ENCODE assay signal across 1 fruit fly cellular context in genomic region chrX:14612302-14612701, dm6.
TF ChIP-seq lines count a peak whose summit lies in the region.

No protein-coding gene starts in this region.

TF ChIP-seq in whole organism, embryonic, 481 proteins besides CTCF, POLR2A, EP300 and RAD21 (continued from another document and continues in another):
- peak in 1 of 3 experiments; percentile 79 for TF ChIP-seq lola (GFP tag; optimal IDR thresholded peaks at IDR 0.05; lab: Kevin White, UChicago)
- TF ChIP-seq psq (GFP tag; optimal IDR thresholded peaks at IDR 0.05; lab: Kevin White, UChicago): no peak
- TF ChIP-seq Max (GFP tag; optimal IDR thresholded peaks at IDR 0.05; lab: Kevin White, UChicago): peak; percentile 34
- no peak for TF ChIP-seq CG17912 (GFP tag; optimal IDR thresholded peaks at IDR 0.05; lab: Kevin White, UChicago)
- TF ChIP-seq sens-2 (GFP tag; IDR thresholded peaks at IDR 0.05; lab: Robert Waterston, UW): peak; percentile 77
- no peak for TF ChIP-seq ash1 (GFP tag; optimal IDR thresholded peaks at IDR 0.05; lab: Kevin White, UChicago)
- no peak for TF ChIP-seq HLHmδ (GFP tag; optimal IDR thresholded peaks at IDR 0.05; lab: Kevin White, UChicago)
- TF ChIP-seq gcm2 (GFP tag; optimal IDR thresholded peaks at IDR 0.05; lab: Kevin White, UChicago): no peak
- peak; percentile 57 for TF ChIP-seq BtbVII (GFP tag; optimal IDR thresholded peaks at IDR 0.05; lab: Kevin White, UChicago)
- TF ChIP-seq CG10959 (GFP tag; IDR thresholded peaks at IDR 0.05; lab: Robert Waterston, UW): peak; percentile 79
- TF ChIP-seq CG17361 (GFP tag; IDR thresholded peaks at IDR 0.05; lab: Robert Waterston, UW): peak; percentile 89
- TF ChIP-seq zfh1 (GFP tag; IDR thresholded peaks at IDR 0.05; lab: Robert Waterston, UW): peak; percentile 88
- peak; percentile 72; the same call in 2 of the 3 replicates for TF ChIP-seq CG11456 (GFP tag; IDR thresholded peaks at IDR 0.05; lab: Robert Waterston, UW)
- peak; percentile 83 for TF ChIP-seq dysf (GFP tag; IDR thresholded peaks at IDR 0.05; lab: Robert Waterston, UW)
- TF ChIP-seq abd-A (tag; optimal IDR thresholded peaks at IDR 0.05; lab: Kevin White, UChicago): no peak
- no peak for TF ChIP-seq sc (optimal IDR thresholded peaks at IDR 0.05; lab: Kevin White, UChicago)
- TF ChIP-seq sc (GFP tag; optimal IDR thresholded peaks at IDR 0.05; lab: Kevin White, UChicago): peak; percentile 71
- no peak for TF ChIP-seq zen2 (GFP tag; IDR thresholded peaks at IDR 0.05; lab: Robert Waterston, UW; ENCODE audit: partially characterized antibody)
- peak; percentile 0 for TF ChIP-seq CG8290 (GFP tag; optimal IDR thresholded peaks at IDR 0.05; lab: Kevin White, UChicago)
- no peak for TF ChIP-seq CG8290 (tag; optimal IDR thresholded peaks at IDR 0.05; lab: Kevin White, UChicago)
- TF ChIP-seq unpg (GFP tag; optimal IDR thresholded peaks at IDR 0.05; lab: Kevin White, UChicago): peak; percentile 87
- no peak for TF ChIP-seq CG33213 (GFP tag; optimal IDR thresholded peaks at IDR 0.05; lab: Kevin White, UChicago)
- TF ChIP-seq Six4 (GFP tag; optimal IDR thresholded peaks at IDR 0.05; lab: Kevin White, UChicago): peak; percentile 69
- peak; percentile 72 for TF ChIP-seq Abd-B (GFP tag; optimal IDR thresholded peaks at IDR 0.05; lab: Kevin White, UChicago)
- no peak for TF ChIP-seq bbx (GFP tag; IDR thresholded peaks at IDR 0.05; lab: Robert Waterston, UW; ENCODE audit: partially characterized antibody)
- no peak for TF ChIP-seq CG1792 (GFP tag; optimal IDR thresholded peaks at IDR 0.05; lab: Kevin White, UChicago)
- peak; percentile 81 for TF ChIP-seq PHDP (tag; optimal IDR thresholded peaks at IDR 0.05; lab: Kevin White, UChicago)
- TF ChIP-seq Asciz (GFP tag; optimal IDR thresholded peaks at IDR 0.05; lab: Kevin White, UChicago): peak; percentile 81
- TF ChIP-seq ara (GFP tag; IDR thresholded peaks at IDR 0.05; lab: Robert Waterston, UW): peak; percentile 93
- TF ChIP-seq CG6813 (GFP tag; optimal IDR thresholded peaks at IDR 0.05; lab: Kevin White, UChicago): peak; percentile 81
- TF ChIP-seq CG15514 (GFP tag; optimal IDR thresholded peaks at IDR 0.05; lab: Kevin White, UChicago): peak; percentile 21
- TF ChIP-seq CG4707 (GFP tag; optimal IDR thresholded peaks at IDR 0.05; lab: Kevin White, UChicago): peak; percentile 76
- no peak for TF ChIP-seq HLH54F (GFP tag; optimal IDR thresholded peaks at IDR 0.05; lab: Kevin White, UChicago)
- TF ChIP-seq NK7.1 (GFP tag; optimal IDR thresholded peaks at IDR 0.05; lab: Kevin White, UChicago): no peak
- TF ChIP-seq Ada2b (GFP tag; IDR thresholded peaks at IDR 0.05; lab: Robert Waterston, UW): peak; percentile 78
- TF ChIP-seq HmgD (GFP tag; optimal IDR thresholded peaks at IDR 0.05; lab: Kevin White, UChicago): no peak
- no peak for TF ChIP-seq CG8478 (optimal IDR thresholded peaks at IDR 0.05; lab: Kevin White, UChicago)
- TF ChIP-seq CG16779 (GFP tag; IDR thresholded peaks at IDR 0.05; lab: Robert Waterston, UW): no peak
- no peak for TF ChIP-seq Lpt (GFP tag; optimal IDR thresholded peaks at IDR 0.05; lab: Kevin White, UChicago)
- peak; percentile 14 for TF ChIP-seq CG4328 (GFP tag; optimal IDR thresholded peaks at IDR 0.05; lab: Kevin White, UChicago)
- peak; percentile 1 for TF ChIP-seq MESR4 (GFP tag; optimal IDR thresholded peaks at IDR 0.05; lab: Kevin White, UChicago)
- peak; percentile 90 for TF ChIP-seq CG31441 (GFP tag; IDR thresholded peaks at IDR 0.05; lab: Robert Waterston, UW)
- no peak for TF ChIP-seq Bteb2 (GFP tag; optimal IDR thresholded peaks at IDR 0.05; lab: Kevin White, UChicago)
- TF ChIP-seq lbe (GFP tag; optimal IDR thresholded peaks at IDR 0.05; lab: Kevin White, UChicago): no peak
- no peak for TF ChIP-seq CG2129 (GFP tag; IDR thresholded peaks at IDR 0.05; lab: Robert Waterston, UW; ENCODE audit: partially characterized antibody)
- peak; percentile 15 for TF ChIP-seq cato (GFP tag; optimal IDR thresholded peaks at IDR 0.05; lab: Kevin White, UChicago; ENCODE audit: borderline replicate concordance)
- peak; percentile 50; the same call in 1 of the 2 replicates for TF ChIP-seq Atf6 (GFP tag; IDR thresholded peaks at IDR 0.05; lab: Robert Waterston, UW)
- TF ChIP-seq fd102C (GFP tag; optimal IDR thresholded peaks at IDR 0.05; lab: Kevin White, UChicago): peak; percentile 35
- peak; percentile 59 for TF ChIP-seq fd64A (GFP tag; optimal IDR thresholded peaks at IDR 0.05; lab: Kevin White, UChicago)
- peak; percentile 40 for TF ChIP-seq CG12104 (GFP tag; optimal IDR thresholded peaks at IDR 0.05; lab: Kevin White, UChicago)
- peak; percentile 82 for TF ChIP-seq CG8924 (tag; optimal IDR thresholded peaks at IDR 0.05; lab: Kevin White, UChicago)
- peak; percentile 82 for TF ChIP-seq ase (GFP tag; IDR thresholded peaks at IDR 0.05; lab: Robert Waterston, UW)
- TF ChIP-seq odd (GFP tag; optimal IDR thresholded peaks at IDR 0.05; lab: Kevin White, UChicago): peak; percentile 74
- TF ChIP-seq CG16813 (GFP tag; IDR thresholded peaks at IDR 0.05; lab: Robert Waterston, UW; ENCODE audit: partially characterized antibody): 0 out of 3 replicates have a peak, but pooled peaks have one; percentile 26
- peak; percentile 77 for TF ChIP-seq CG7556 (GFP tag; optimal IDR thresholded peaks at IDR 0.05; lab: Kevin White, UChicago)
- TF ChIP-seq CG7357 (GFP tag; IDR thresholded peaks at IDR 0.05; lab: Robert Waterston, UW): peak; percentile 64; the same call in 2 of the 3 replicates
- TF ChIP-seq ab (GFP tag; optimal IDR thresholded peaks at IDR 0.05; lab: Kevin White, UChicago): no peak
- peak; percentile 48; the same call in 1 of the 2 replicates for TF ChIP-seq CG17612 (GFP tag; IDR thresholded peaks at IDR 0.05; lab: Robert Waterston, UW)
- TF ChIP-seq ranshi (GFP tag; IDR thresholded peaks at IDR 0.05; lab: Robert Waterston, UW): peak; percentile 80
- TF ChIP-seq E2f1 (GFP tag; IDR thresholded peaks at IDR 0.05; lab: Robert Waterston, UW): peak; percentile 79
- TF ChIP-seq danr (GFP tag; IDR thresholded peaks at IDR 0.05; lab: Robert Waterston, UW): peak; percentile 79
- TF ChIP-seq CG4617 (GFP tag; optimal IDR thresholded peaks at IDR 0.05; lab: Kevin White, UChicago; ENCODE audit: borderline replicate concordance): peak; percentile 31
- TF ChIP-seq CG17186 (GFP tag; optimal IDR thresholded peaks at IDR 0.05; lab: Kevin White, UChicago): peak; percentile 32
- peak; percentile 18 for TF ChIP-seq CG1647 (GFP tag; optimal IDR thresholded peaks at IDR 0.05; lab: Kevin White, UChicago)
- TF ChIP-seq CG11093 (GFP tag; IDR thresholded peaks at IDR 0.05; lab: Robert Waterston, UW): peak; percentile 82
- peak; percentile 76 for TF ChIP-seq Spps (tag; optimal IDR thresholded peaks at IDR 0.05; lab: Kevin White, UChicago)
- no peak for TF ChIP-seq tna (GFP tag; IDR thresholded peaks at IDR 0.05; lab: Robert Waterston, UW; ENCODE audit: partially characterized antibody)
- TF ChIP-seq CG5245 (GFP tag; optimal IDR thresholded peaks at IDR 0.05; lab: Kevin White, UChicago): peak; percentile 74
- no peak for TF ChIP-seq CG42726 (GFP tag; IDR thresholded peaks at IDR 0.05; lab: Robert Waterston, UW; ENCODE audit: partially characterized antibody)
- no peak for TF ChIP-seq gfzf (GFP tag; optimal IDR thresholded peaks at IDR 0.05; lab: Kevin White, UChicago)
- TF ChIP-seq chinmo (GFP tag; IDR thresholded peaks at IDR 0.05; lab: Robert Waterston, UW; ENCODE audit: partially characterized antibody): no peak
- TF ChIP-seq CG6683 (GFP tag; optimal IDR thresholded peaks at IDR 0.05; lab: Kevin White, UChicago): peak; percentile 50
- TF ChIP-seq CG13287 (GFP tag; IDR thresholded peaks at IDR 0.05; lab: Robert Waterston, UW; ENCODE audit: partially characterized antibody): no peak
- TF ChIP-seq CG6689 (GFP tag; IDR thresholded peaks at IDR 0.05; lab: Robert Waterston, UW): peak; percentile 89
- no peak for TF ChIP-seq crc (GFP tag; optimal IDR thresholded peaks at IDR 0.05; lab: Kevin White, UChicago)
- TF ChIP-seq Dref (GFP tag; IDR thresholded peaks at IDR 0.05; lab: Robert Waterston, UW): no peak
- TF ChIP-seq MTF-1 (GFP tag; optimal IDR thresholded peaks at IDR 0.05; lab: Kevin White, UChicago; ENCODE audit: borderline replicate concordance): peak; percentile 49
- no peak for TF ChIP-seq pho (GFP tag; optimal IDR thresholded peaks at IDR 0.05; lab: Kevin White, UChicago)
- TF ChIP-seq trem (tag; optimal IDR thresholded peaks at IDR 0.05; lab: Kevin White, UChicago): peak; percentile 83
- peak; percentile 36 for TF ChIP-seq chn (GFP tag; optimal IDR thresholded peaks at IDR 0.05; lab: Kevin White, UChicago)
- peak; percentile 79 for TF ChIP-seq Fer1 (GFP tag; optimal IDR thresholded peaks at IDR 0.05; lab: Kevin White, UChicago)
- TF ChIP-seq Chrac-16 (GFP tag; optimal IDR thresholded peaks at IDR 0.05; lab: Kevin White, UChicago): peak; percentile 56
- TF ChIP-seq CG4854 (GFP tag; optimal IDR thresholded peaks at IDR 0.05; lab: Kevin White, UChicago): no peak
- peak; percentile 46 for TF ChIP-seq ac (GFP tag; optimal IDR thresholded peaks at IDR 0.05; lab: Kevin White, UChicago)
- TF ChIP-seq hbn (GFP tag; IDR thresholded peaks at IDR 0.05; lab: Robert Waterston, UW; ENCODE audit: partially characterized antibody): no peak
- TF ChIP-seq jing (GFP tag; optimal IDR thresholded peaks at IDR 0.05; lab: Kevin White, UChicago): peak; percentile 56
- TF ChIP-seq CG13296 (GFP tag; optimal IDR thresholded peaks at IDR 0.05; lab: Kevin White, UChicago): peak; percentile 41
- no peak for TF ChIP-seq Camta (GFP tag; optimal IDR thresholded peaks at IDR 0.05; lab: Kevin White, UChicago)
- no peak for TF ChIP-seq CG9932 (GFP tag; IDR thresholded peaks at IDR 0.05; lab: Robert Waterston, UW)
- peak; percentile 24 for TF ChIP-seq CG12155 (GFP tag; optimal IDR thresholded peaks at IDR 0.05; lab: Kevin White, UChicago)
- TF ChIP-seq Usf (GFP tag; optimal IDR thresholded peaks at IDR 0.05; lab: Kevin White, UChicago): no peak
- TF ChIP-seq toy (GFP tag; IDR thresholded peaks at IDR 0.05; lab: Robert Waterston, UW): no peak
- TF ChIP-seq CG13123 (GFP tag; optimal IDR thresholded peaks at IDR 0.05; lab: Kevin White, UChicago): no peak
- TF ChIP-seq Mrtf (GFP tag; IDR thresholded peaks at IDR 0.05; lab: Robert Waterston, UW): peak; percentile 74
- peak; percentile 25 for TF ChIP-seq stwl (tag; optimal IDR thresholded peaks at IDR 0.05; lab: Kevin White, UChicago)
- TF ChIP-seq Bdp1 (GFP tag; optimal IDR thresholded peaks at IDR 0.05; lab: Kevin White, UChicago): no peak
- TF ChIP-seq CG1832 (GFP tag; optimal IDR thresholded peaks at IDR 0.05; lab: Kevin White, UChicago): no peak
- no peak for TF ChIP-seq Doc2 (GFP tag; IDR thresholded peaks at IDR 0.05; lab: Robert Waterston, UW)
- TF ChIP-seq MBD-R2 (GFP tag; IDR thresholded peaks at IDR 0.05; lab: Robert Waterston, UW): peak; percentile 32; the same call in 1 of the 2 replicates
- 0 out of 3 replicates have a peak, but pooled peaks have one; percentile 16 for TF ChIP-seq hb (GFP tag; IDR thresholded peaks at IDR 0.05; lab: Robert Waterston, UW; ENCODE audit: partially characterized antibody)
- peak; percentile 68 for TF ChIP-seq bcd (GFP tag; optimal IDR thresholded peaks at IDR 0.05; lab: Kevin White, UChicago)
- TF ChIP-seq tup (GFP tag; optimal IDR thresholded peaks at IDR 0.05; lab: Kevin White, UChicago): no peak
- peak; percentile 0 for TF ChIP-seq CG7928 (GFP tag; optimal IDR thresholded peaks at IDR 0.05; lab: Kevin White, UChicago)
- peak; percentile 51 for TF ChIP-seq NfI (GFP tag; optimal IDR thresholded peaks at IDR 0.05; lab: Kevin White, UChicago)
- TF ChIP-seq Adf1 (GFP tag; IDR thresholded peaks at IDR 0.05; lab: Robert Waterston, UW): no peak
- TF ChIP-seq CG3065 (GFP tag; optimal IDR thresholded peaks at IDR 0.05; lab: Kevin White, UChicago): no peak
- peak; percentile 79 for TF ChIP-seq ap (GFP tag; IDR thresholded peaks at IDR 0.05; lab: Robert Waterston, UW)
- peak; percentile 21 for TF ChIP-seq sug (tag; optimal IDR thresholded peaks at IDR 0.05; lab: Kevin White, UChicago)
- TF ChIP-seq CG30431 (GFP tag; optimal IDR thresholded peaks at IDR 0.05; lab: Kevin White, UChicago): peak; percentile 66
- TF ChIP-seq scrt (GFP tag; optimal IDR thresholded peaks at IDR 0.05; lab: Kevin White, UChicago): peak; percentile 34
- TF ChIP-seq CG14710 (tag; optimal IDR thresholded peaks at IDR 0.05; lab: Kevin White, UChicago): peak; percentile 81
- TF ChIP-seq ERR (GFP tag; optimal IDR thresholded peaks at IDR 0.05; lab: Kevin White, UChicago): no peak
- no peak for TF ChIP-seq schlank (tag; optimal IDR thresholded peaks at IDR 0.05; lab: Kevin White, UChicago)
- TF ChIP-seq Vsx1 (GFP tag; optimal IDR thresholded peaks at IDR 0.05; lab: Kevin White, UChicago): peak; percentile 43
- TF ChIP-seq row (GFP tag; IDR thresholded peaks at IDR 0.05; lab: Robert Waterston, UW): peak; percentile 75
- peak; percentile 84 for TF ChIP-seq lmd (GFP tag; IDR thresholded peaks at IDR 0.05; lab: Robert Waterston, UW)
- peak; percentile 41 for TF ChIP-seq trh (GFP tag; optimal IDR thresholded peaks at IDR 0.05; lab: Kevin White, UChicago)
- TF ChIP-seq btn (GFP tag; optimal IDR thresholded peaks at IDR 0.05; lab: Kevin White, UChicago): no peak
- TF ChIP-seq en (GFP tag; optimal IDR thresholded peaks at IDR 0.05; lab: Kevin White, UChicago): no peak
- TF ChIP-seq nerfin-2 (GFP tag; IDR thresholded peaks at IDR 0.05; lab: Robert Waterston, UW; ENCODE audit: partially characterized antibody): no peak
- no peak for TF ChIP-seq Fer2 (tag; optimal IDR thresholded peaks at IDR 0.05; lab: Kevin White, UChicago)
- peak; percentile 93 for TF ChIP-seq Xrp1 (GFP tag; IDR thresholded peaks at IDR 0.05; lab: Robert Waterston, UW)
- TF ChIP-seq D19B (GFP tag; optimal IDR thresholded peaks at IDR 0.05; lab: Kevin White, UChicago): no peak
- TF ChIP-seq CG10565 (GFP tag; optimal IDR thresholded peaks at IDR 0.05; lab: Kevin White, UChicago): no peak
- TF ChIP-seq vfl (GFP tag; optimal IDR thresholded peaks at IDR 0.05; lab: Kevin White, UChicago): no peak
- TF ChIP-seq CG3726 (GFP tag; IDR thresholded peaks at IDR 0.05; lab: Robert Waterston, UW): peak; percentile 60; the same call in 2 of the 3 replicates
- TF ChIP-seq HLH3B (GFP tag; IDR thresholded peaks at IDR 0.05; lab: Robert Waterston, UW): peak; percentile 88
- peak; percentile 55; the same call in 1 of the 2 replicates for TF ChIP-seq ro (GFP tag; IDR thresholded peaks at IDR 0.05; lab: Robert Waterston, UW)
- TF ChIP-seq salm (tag; optimal IDR thresholded peaks at IDR 0.05; lab: Kevin White, UChicago): peak; percentile 69
- peak in 1 of 2 experiments; percentile 83 for TF ChIP-seq eve (GFP tag; optimal IDR thresholded peaks at IDR 0.05; lab: Kevin White, UChicago)
- no peak for TF ChIP-seq Stat92E (GFP tag; optimal IDR thresholded peaks at IDR 0.05; lab: Kevin White, UChicago)
